Worm (Caenorhabditis elegans): ENCODE data around the gene ent-1.

ce11 chrIV:11673543-11673942 lies 18.3 kb upstream of the ent-1 start, which contains the start of gene inx-8:
- TF ChIP-seq W03F9.2 (tag; optimal IDR thresholded peaks at IDR 0.05), result no peak
- no peak for TF ChIP-seq dao-5 (tag; optimal IDR thresholded peaks at IDR 0.05)

Data from whole organism, L4/young adult.